Fruit fly (Drosophila melanogaster) whole organism, pupa: ENCODE data around the gene CG15172.

Experiments used
- CG10348 ChIP-seq: fragments of 200-800 bp; sonication (Bioruptor generic); IDR thresholded peaks from 2 replicates; pipeline ENCODE4 v1.3.6; 2022; ENCODE audit warnings: missing biosample characterization, missing genetic modification characterization
- CG12605 ChIP-seq: fragments of 200-800 bp; sonication (Bioruptor generic); IDR thresholded peaks from 2 replicates; pipeline ENCODE4 v1.3.6; 2022; ENCODE audit warnings: missing biosample characterization, missing genetic modification characterization
- CG13204 ChIP-seq: fragments of 200-800 bp; sonication (Bioruptor generic); optimal IDR thresholded peaks from 2 replicates; lab custom pipeline; 2018; ENCODE audit warnings: missing biosample characterization, mild to moderate bottlenecking, missing genetic modification characterization, moderate library complexity
- CG14655 ChIP-seq: fragments of 200-800 bp; sonication (Bioruptor generic); optimal IDR thresholded peaks from 3 replicates; lab custom pipeline; 2017; ENCODE audit warnings: mild to moderate bottlenecking, missing biosample characterization, missing genetic modification reagents, missing genetic modification characterization
- CG15710 ChIP-seq: fragments of 200-800 bp; sonication (Bioruptor generic); optimal IDR thresholded peaks from 2 replicates; lab custom pipeline; 2018; ENCODE audit warnings: missing biosample characterization, mild to moderate bottlenecking, missing genetic modification characterization, moderate library complexity
- CG17806 ChIP-seq: fragments of 200-800 bp; sonication (Bioruptor generic); optimal IDR thresholded peaks from 2 replicates; lab custom pipeline; 2018; ENCODE audit warnings: missing biosample characterization, mild to moderate bottlenecking, missing genetic modification characterization, moderate library complexity
- CG32121 ChIP-seq: fragments of 200-800 bp; sonication (Bioruptor generic); IDR thresholded peaks from 2 replicates; pipeline ENCODE4 v1.3.6; 2022; ENCODE audit warnings: missing biosample characterization, missing genetic modification characterization
- CG34367 ChIP-seq: fragments of 200-800 bp; sonication (Bioruptor generic); optimal IDR thresholded peaks from 2 replicates; lab custom pipeline; 2018; ENCODE audit warnings: missing biosample characterization, mild to moderate bottlenecking, missing genetic modification characterization
- CG4496 ChIP-seq: fragments of 200-800 bp; sonication (Bioruptor generic); IDR thresholded peaks from 3 replicates; pipeline ENCODE4 v1.3.6; 2022; ENCODE audit warnings: missing biosample characterization, missing genetic modification characterization
- CG8159 ChIP-seq: fragments of 200-800 bp; sonication (Bioruptor generic); optimal IDR thresholded peaks from 3 replicates; lab custom pipeline; 2018; ENCODE audit warnings: missing biosample characterization, mild to moderate bottlenecking, missing genetic modification characterization, moderate library complexity
- CG8301 ChIP-seq: fragments of 200-800 bp; sonication (Bioruptor generic); optimal IDR thresholded peaks from 2 replicates; lab custom pipeline; 2018; ENCODE audit warnings: missing biosample characterization, mild to moderate bottlenecking, missing genetic modification characterization
- CG9948 ChIP-seq: fragments of 200-800 bp; sonication (Bioruptor generic); optimal IDR thresholded peaks from 2 replicates; lab custom pipeline; 2018; ENCODE audit warnings: missing biosample characterization, mild to moderate bottlenecking, missing genetic modification characterization, moderate library complexity
- D1 ChIP-seq: fragments of 200-800 bp; sonication (Bioruptor generic); optimal IDR thresholded peaks from 2 replicates; lab custom pipeline; 2018; ENCODE audit warnings: missing biosample characterization, mild to moderate bottlenecking, missing genetic modification characterization, moderate library complexity
- EcR ChIP-seq: fragments of 200-800 bp; sonication (Bioruptor generic); optimal IDR thresholded peaks from 3 replicates; lab custom pipeline; 2019; ENCODE audit warnings: missing biosample characterization, missing genetic modification characterization, mild to moderate bottlenecking, moderate library complexity, missing genetic modification reagents
- Ets98B ChIP-seq: fragments of 200-800 bp; sonication (Bioruptor generic); IDR thresholded peaks from 2 replicates; pipeline ENCODE4 v1.3.6; 2022; ENCODE audit warnings: missing biosample characterization, missing genetic modification characterization
- Pif1A ChIP-seq: fragments of 200-800 bp; sonication (Bioruptor generic); optimal IDR thresholded peaks from 3 replicates; lab custom pipeline; 2016; ENCODE audit warnings: missing biosample characterization, missing genetic modification characterization
- Pif1B ChIP-seq: fragments of 200-800 bp; sonication (Bioruptor generic); optimal IDR thresholded peaks from 3 replicates; lab custom pipeline; 2016; ENCODE audit warnings: missing biosample characterization, missing genetic modification characterization
- Snoo ChIP-seq: fragments of 200-800 bp; sonication (Bioruptor generic); optimal IDR thresholded peaks from 3 replicates; lab custom pipeline; 2017; ENCODE audit warnings: missing biosample characterization, mild to moderate bottlenecking, missing genetic modification characterization, inconsistent platforms
- fd96Ca ChIP-seq: fragments of 200-800 bp; sonication (Bioruptor generic); IDR thresholded peaks from 3 replicates; pipeline ENCODE4 v1.3.6; 2022; ENCODE audit warnings: missing biosample characterization, missing genetic modification characterization
- gl ChIP-seq: fragments of 200-800 bp; sonication (Bioruptor generic); optimal IDR thresholded peaks from 2 replicates; lab custom pipeline; 2018; ENCODE audit warnings: missing biosample characterization, mild to moderate bottlenecking, missing genetic modification characterization
- rn ChIP-seq: fragments of 200-800 bp; sonication (Bioruptor generic); IDR thresholded peaks from 2 replicates; pipeline ENCODE4 v1.3.6; 2022; ENCODE audit warnings: missing biosample characterization, missing genetic modification characterization

Gene CG15172

dm6 chr2L:18986125-18986498 lies 36.1 kb upstream of the CG15172 start:
- no peak for TF ChIP-seq Snoo (tag; lab: Kevin White, UChicago)
- TF ChIP-seq gl (tag; lab: Kevin White, UChicago) = no peak
- no peak for TF ChIP-seq Pif1B (GFP tag; lab: Kevin White, UChicago)
- TF ChIP-seq CG15710 (tag; lab: Kevin White, UChicago) = no peak
- no peak for TF ChIP-seq CG4496
- no peak for TF ChIP-seq CG17806 (tag; lab: Kevin White, UChicago)
- TF ChIP-seq CG13204 (GFP tag; lab: Kevin White, UChicago) = no peak
- TF ChIP-seq CG10348 (GFP tag; lab: Robert Waterston, UW) = no peak
- no peak for TF ChIP-seq fd96Ca
- TF ChIP-seq, all 21 proteins: peak for 0

- TF ChIP-seq Pif1A (GFP tag; lab: Kevin White, UChicago) (peak; percentile 23), CG13204 (GFP tag; lab: Kevin White, UChicago) (no peak), CG4496 (peak; percentile 39; the same call in 1 of the 3 replicates), Pif1B (GFP tag; lab: Kevin White, UChicago) (peak; percentile 2), CG8159 (tag; lab: Kevin White, UChicago) (peak; percentile 68), CG32121 (GFP tag; lab: Robert Waterston, UW) (no peak; the same call in 1 of the 2 replicates), Ets98B (GFP tag; lab: Robert Waterston, UW) (peak; percentile 38; the same call in 1 of the 2 replicates), CG10348 (GFP tag; lab: Robert Waterston, UW) (no peak), Snoo (tag; lab: Kevin White, UChicago) (no peak), CG17806 (tag; lab: Kevin White, UChicago) (peak; percentile 32), CG9948 (tag; lab: Kevin White, UChicago) (peak; percentile 31), CG8301 (tag; lab: Kevin White, UChicago) (no peak), CG34367 (tag; lab: Kevin White, UChicago) (peak; percentile 31), CG14655 (GFP tag; lab: Kevin White, UChicago) (peak; percentile 50), D1 (tag; lab: Kevin White, UChicago) (peak; percentile 16), rn (GFP tag; lab: Robert Waterston, UW) (0 out of 2 replicates have a peak, but pooled peaks have one; percentile 9), fd96Ca (0 out of 3 replicates have a peak, but pooled peaks have one; percentile 36), CG15710 (tag; lab: Kevin White, UChicago) (peak; percentile 61), EcR (GFP tag; lab: Kevin White, UChicago) (no peak), CG12605 (no peak), gl (tag; lab: Kevin White, UChicago) (no peak)
These were observed 34.9 kb upstream of the CG15172 start, which contains the start of the genes Swip-1 and EMC5 for dm6 chr2L:18987078-18987895. Gene Swip-1 (minus strand): TSS chr2L:18987280. Gene EMC5 (plus strand): TSS chr2L:18987707.

dm6 chr2L:18990133-18990532 lies 32.1 kb upstream of the CG15172 start, which contains the start of gene CG15170:
Gene CG15170 (minus strand): TSS chr2L:18990233.
- no peak for TF ChIP-seq CG12605
- TF ChIP-seq CG4496 = no peak
- TF ChIP-seq EcR (GFP tag; lab: Kevin White, UChicago) = no peak
- no peak for TF ChIP-seq CG8301 (tag; lab: Kevin White, UChicago)
- no peak for TF ChIP-seq gl (tag; lab: Kevin White, UChicago)
- no peak for TF ChIP-seq Pif1B (GFP tag; lab: Kevin White, UChicago)
- no peak for TF ChIP-seq rn (GFP tag; lab: Robert Waterston, UW)
- no peak for TF ChIP-seq CG9948 (tag; lab: Kevin White, UChicago)
- no peak for TF ChIP-seq Ets98B (GFP tag; lab: Robert Waterston, UW)
- no peak for TF ChIP-seq CG34367 (tag; lab: Kevin White, UChicago)
- TF ChIP-seq Pif1A (GFP tag; lab: Kevin White, UChicago) = no peak
- TF ChIP-seq CG8159 (tag; lab: Kevin White, UChicago) = no peak
- no peak for TF ChIP-seq fd96Ca
- TF ChIP-seq Snoo (tag; lab: Kevin White, UChicago) = no peak
- TF ChIP-seq CG14655 (GFP tag; lab: Kevin White, UChicago) = no peak
- no peak for TF ChIP-seq D1 (tag; lab: Kevin White, UChicago)
- TF ChIP-seq CG13204 (GFP tag; lab: Kevin White, UChicago) = no peak
- no peak for TF ChIP-seq CG17806 (tag; lab: Kevin White, UChicago)
- TF ChIP-seq, all 21 proteins: peak for 0

dm6 chr2L:18990720-18991119 lies 31.5 kb upstream of the CG15172 start, which contains the start of gene CG15169:
Gene CG15169 (plus strand): TSS chr2L:18991020.
- TF ChIP-seq Pif1A (GFP tag; lab: Kevin White, UChicago) (no peak), EcR (GFP tag; lab: Kevin White, UChicago) (peak; percentile 17)

dm6 chr2L:18992196-18992595 lies 30.0 kb upstream of the CG15172 start, which contains the start of gene CG46465:
Gene CG46465 (plus strand): TSS chr2L:18992496.
- no peak for TF ChIP-seq CG10348 (GFP tag; lab: Robert Waterston, UW)
- TF ChIP-seq Ets98B (GFP tag; lab: Robert Waterston, UW) = no peak
- TF ChIP-seq gl (tag; lab: Kevin White, UChicago) = no peak
- TF ChIP-seq D1 (tag; lab: Kevin White, UChicago) = no peak
- TF ChIP-seq fd96Ca = no peak
- no peak for TF ChIP-seq EcR (GFP tag; lab: Kevin White, UChicago)
